Fruit fly (Drosophila melanogaster): ENCODE data around the gene CG34043.

DNA sequence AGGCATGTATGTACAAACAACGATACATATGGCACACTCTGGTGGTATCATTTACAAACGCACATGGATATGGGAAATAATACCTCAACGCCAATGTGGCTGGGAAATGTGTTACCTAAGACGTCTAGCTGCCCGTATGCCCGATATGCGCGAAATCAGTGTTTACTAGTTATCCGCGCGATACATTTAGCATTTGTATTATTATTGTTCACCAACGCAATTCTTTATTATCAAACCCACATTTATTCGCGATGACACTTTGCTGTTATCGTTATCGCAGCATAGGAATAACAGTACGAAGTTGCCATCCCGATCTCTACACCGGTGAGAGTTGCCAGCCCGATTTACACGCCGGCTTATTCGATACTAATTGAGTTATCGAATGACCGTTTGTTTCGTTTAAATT, 33.9 kb downstream of the CG34043 start, which contains the start of gene chico:
- TF ChIP-seq CG1602 (GFP tag; optimal IDR thresholded peaks at IDR 0.05) (no peak), tll (GFP tag; optimal IDR thresholded peaks at IDR 0.05) (no peak)
